Worm (Caenorhabditis elegans): Measurements from ENCODE around the gene F43G6.10.

Gene F43G6.10

ce11 chrII:11839116-11839515, 30.0 kb downstream of the F43G6.10 start:
- TF ChIP-seq fkh-6 (tag; optimal IDR thresholded peaks at IDR 0.05), result no peak
- TF ChIP-seq pros-1 (tag; optimal IDR thresholded peaks at IDR 0.05), result no peak
- no peak for TF ChIP-seq ceh-19 (GFP tag; optimal IDR thresholded peaks at IDR 0.05)
- TF ChIP-seq ceh-18 (tag; optimal IDR thresholded peaks at IDR 0.05), result no peak
- no peak for TF ChIP-seq eyg-1 (tag; optimal IDR thresholded peaks at IDR 0.05)
- TF ChIP-seq lin-11 (tag; optimal IDR thresholded peaks at IDR 0.05), result no peak
- no peak for TF ChIP-seq gmeb-2 (tag; optimal IDR thresholded peaks at IDR 0.05)
- no peak for TF ChIP-seq C08G9.2 (tag; optimal IDR thresholded peaks at IDR 0.05)
- TF ChIP-seq ceh-34 (tag; optimal IDR thresholded peaks at IDR 0.05), result no peak
- TF ChIP-seq pha-4 (tag; optimal IDR thresholded peaks at IDR 0.05), result no peak
- TF ChIP-seq unc-42 (tag; optimal IDR thresholded peaks at IDR 0.05), result no peak
- TF ChIP-seq ceh-22 (tag; optimal IDR thresholded peaks at IDR 0.05), result no peak
- TF ChIP-seq elt-4 (tag; optimal IDR thresholded peaks at IDR 0.05), result no peak

- no peak for TF ChIP-seq pros-1 (tag; optimal IDR thresholded peaks at IDR 0.05)
- TF ChIP-seq C38D4.7 (GFP tag; optimal IDR thresholded peaks at IDR 0.05), result no peak
- no peak for TF ChIP-seq unc-55 (GFP tag; optimal IDR thresholded peaks at IDR 0.05)
- no peak for TF ChIP-seq sdc-2 (tag; optimal IDR thresholded peaks at IDR 0.05)
- TF ChIP-seq zip-5 (tag; optimal IDR thresholded peaks at IDR 0.05), result no peak
- no peak for TF ChIP-seq hlh-30 (tag; optimal IDR thresholded peaks at IDR 0.05; ENCODE audit: insufficient read depth)
- no peak for TF ChIP-seq hlh-13 (GFP tag; optimal IDR thresholded peaks at IDR 0.05)
- no peak for TF ChIP-seq ceh-34 (tag; optimal IDR thresholded peaks at IDR 0.05)
- no peak for TF ChIP-seq ceh-48 (tag; optimal IDR thresholded peaks at IDR 0.05)
- no peak for TF ChIP-seq dve-1 (tag; optimal IDR thresholded peaks at IDR 0.05)
- TF ChIP-seq ttx-3 (tag; optimal IDR thresholded peaks at IDR 0.05), result no peak
- TF ChIP-seq eyg-1 (tag; optimal IDR thresholded peaks at IDR 0.05), result no peak
- no peak for TF ChIP-seq madf-2 (tag; optimal IDR thresholded peaks at IDR 0.05)
- no peak for TF ChIP-seq ets-4 (tag; optimal IDR thresholded peaks at IDR 0.05)
- no peak for TF ChIP-seq rnt-1 (tag; optimal IDR thresholded peaks at IDR 0.05)
- no peak for TF ChIP-seq unc-3 (GFP tag; conservative IDR thresholded peaks at IDR 0.05)
- no peak for TF ChIP-seq unc-3 (tag; optimal IDR thresholded peaks at IDR 0.05)
- TF ChIP-seq nfya-1 (tag; optimal IDR thresholded peaks at IDR 0.05), result no peak
Measured at ce11 chrII:11841653-11842052, 32.5 kb downstream of the F43G6.10 start.

- TF ChIP-seq dve-1 (tag; optimal IDR thresholded peaks at IDR 0.05), result no peak
- no peak for TF ChIP-seq pqm-1 (tag; optimal IDR thresholded peaks at IDR 0.05)
- no peak for TF ChIP-seq ceh-34 (tag; optimal IDR thresholded peaks at IDR 0.05)
- no peak for TF ChIP-seq rnt-1 (tag; optimal IDR thresholded peaks at IDR 0.05)
- no peak for TF ChIP-seq eyg-1 (tag; optimal IDR thresholded peaks at IDR 0.05)
- TF ChIP-seq syd-9 (tag; optimal IDR thresholded peaks at IDR 0.05), result no peak
- TF ChIP-seq pha-2 (tag; optimal IDR thresholded peaks at IDR 0.05), result no peak
- TF ChIP-seq gmeb-2 (tag; optimal IDR thresholded peaks at IDR 0.05), result no peak
- no peak for TF ChIP-seq C38D4.7 (GFP tag; optimal IDR thresholded peaks at IDR 0.05)
- no peak for TF ChIP-seq ama-1 (optimal IDR thresholded peaks at IDR 0.05)
- TF ChIP-seq elt-2 (tag; optimal IDR thresholded peaks at IDR 0.05), result no peak
- no peak for TF ChIP-seq Y22D7AL.16 (tag; optimal IDR thresholded peaks at IDR 0.05)
- TF ChIP-seq pax-1 (tag; optimal IDR thresholded peaks at IDR 0.05), result no peak
- TF ChIP-seq T23F11.4 (GFP tag; optimal IDR thresholded peaks at IDR 0.05), result no peak
- TF ChIP-seq hlh-6 (tag; optimal IDR thresholded peaks at IDR 0.05), result no peak
Measured at ce11 chrII:11842317-11842716, 33.2 kb downstream of the F43G6.10 start, which contains the start of gene T27D12.1. Gene T27D12.1, plus strand, starts transcription at chrII:11842617.

ce11 chrII:11842766-11843165, 33.6 kb downstream of the F43G6.10 start:
- TF ChIP-seq pag-3 (tag; optimal IDR thresholded peaks at IDR 0.05; ENCODE audit: borderline replicate concordance), result no peak
- TF ChIP-seq ama-1 (optimal IDR thresholded peaks at IDR 0.05), result no peak
- no peak for TF ChIP-seq hlh-6 (tag; optimal IDR thresholded peaks at IDR 0.05)
- TF ChIP-seq sdc-2 (tag; optimal IDR thresholded peaks at IDR 0.05), result no peak
- TF ChIP-seq ceh-45 (GFP tag; IDR thresholded peaks at IDR 0.05), result no peak
- no peak for TF ChIP-seq rnt-1 (tag; optimal IDR thresholded peaks at IDR 0.05)
- no peak for TF ChIP-seq ets-4 (tag; optimal IDR thresholded peaks at IDR 0.05)
- no peak for TF ChIP-seq F13H6.1 (tag; optimal IDR thresholded peaks at IDR 0.05)
- no peak for TF ChIP-seq unc-55 (GFP tag; optimal IDR thresholded peaks at IDR 0.05)
